Worm (Caenorhabditis elegans) whole organism, L1 larva: ENCODE data around the gene snap-29.

ENCODE experiments used
- ceh-90 ChIP-seq: sonication (generic microtip); optimal IDR thresholded peaks from 2 replicates; lab custom pipeline; 2016; ENCODE audit warnings: missing genetic modification characterization, missing compliant biosample characterization
- fos-1 ChIP-seq: fragments of 150-350 bp; optimal IDR thresholded peaks from 2 replicates; lab custom pipeline; 2014; ENCODE audit warnings: missing biosample characterization, missing genetic modification characterization
- lin-14 ChIP-seq: fragments of 200-800 bp; sonication (Bioruptor generic); optimal IDR thresholded peaks from 2 replicates; lab custom pipeline; 2018; ENCODE audit warnings: mild to moderate bottlenecking, missing genetic modification characterization, moderate library complexity, missing compliant biosample characterization
- lin-39 ChIP-seq: fragments of 150-350 bp; optimal IDR thresholded peaks from 2 replicates; lab custom pipeline; 2014; ENCODE audit warnings: missing biosample characterization, missing genetic modification reagents, missing genetic modification characterization
- unc-86 ChIP-seq: sonication (generic microtip); optimal IDR thresholded peaks from 2 replicates; lab custom pipeline; 2016; ENCODE audit warnings: missing genetic modification characterization, missing compliant biosample characterization
- zag-1 ChIP-seq: fragments of 150-350 bp; optimal IDR thresholded peaks from 2 replicates; lab custom pipeline; 2014; ENCODE audit warnings: missing biosample characterization, missing genetic modification characterization

DNA sequence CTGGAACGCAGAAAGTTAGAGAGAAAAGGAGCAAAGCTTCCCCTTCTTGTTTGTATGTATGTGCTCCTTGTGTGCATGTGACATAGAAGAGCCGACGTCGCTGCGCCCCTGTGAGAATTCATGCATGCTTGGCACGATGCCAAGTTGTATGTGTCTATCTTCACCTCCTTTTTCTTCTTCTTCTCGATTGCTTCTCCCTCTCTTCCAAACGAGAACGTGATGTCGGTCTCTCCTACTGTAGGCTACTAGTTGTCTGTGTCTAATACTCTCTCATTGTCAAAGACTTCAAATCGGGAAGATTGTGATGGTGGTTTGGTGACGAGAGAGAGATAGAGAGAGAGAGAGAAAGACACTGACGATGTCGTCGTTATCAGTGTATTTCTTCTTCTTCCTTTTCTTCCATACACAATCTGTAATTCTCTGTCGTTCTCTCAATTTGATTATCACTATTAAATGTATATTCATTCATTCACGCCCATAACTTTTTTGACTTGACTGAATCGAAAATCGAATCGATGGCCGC is 21.2 kb downstream of the snap-29 start:
- TF ChIP-seq lin-14 (GFP tag; lab: Kevin White, UChicago) (peak; percentile 98), zag-1 (tag; lab: Kevin White, UChicago) (peak; percentile 71), fos-1 (tag; lab: Kevin White, UChicago) (peak; percentile 87), lin-39 (tag; lab: Kevin White, UChicago) (no peak), unc-86 (tag; lab: Kevin White, UChicago) (peak; percentile 92), ceh-90 (no peak)
